Fruit fly (Drosophila melanogaster) whole organism, embryonic: ENCODE data around the gene GlcAT-P.

Source experiments
- Asciz ChIP-seq: fragments of 200-800 bp; sonication (Bioruptor generic); optimal IDR thresholded peaks from 2 replicates; lab custom pipeline; 2017; ENCODE audit warnings: missing biosample characterization, mild to moderate bottlenecking, missing genetic modification characterization, missing genetic modification reagents
- CG10209 ChIP-seq: fragments of 200-800 bp; sonication (Bioruptor generic); optimal IDR thresholded peaks from 3 replicates; lab custom pipeline; 2017; ENCODE audit warnings: missing biosample characterization, mild to moderate bottlenecking, missing genetic modification characterization, missing genetic modification reagents
- CG10274 ChIP-seq: fragments of 200-800 bp; sonication (Bioruptor generic); optimal IDR thresholded peaks from 3 replicates; lab custom pipeline; 2017; ENCODE audit warnings: missing biosample characterization, mild to moderate bottlenecking, missing genetic modification characterization
- CG10321 ChIP-seq: fragments of 200-800 bp; sonication (Bioruptor generic); IDR thresholded peaks from 2 replicates; pipeline ENCODE4 v1.3.6; 2022; ENCODE audit warnings: missing biosample characterization, missing genetic modification characterization
- CG11085 ChIP-seq: fragments of 200-800 bp; sonication (Bioruptor generic); IDR thresholded peaks from 2 replicates; pipeline ENCODE4 v1.3.6; 2022; ENCODE audit warnings: missing biosample characterization, missing genetic modification characterization
- CG11398 ChIP-seq: fragments of 200-800 bp; sonication (Bioruptor generic); optimal IDR thresholded peaks from 2 replicates; lab custom pipeline; 2016; ENCODE audit warnings: missing biosample characterization, missing genetic modification characterization
- CG13296 ChIP-seq: fragments of 200-800 bp; sonication (Bioruptor generic); optimal IDR thresholded peaks from 3 replicates; lab custom pipeline; 2018; ENCODE audit warnings: missing biosample characterization, mild to moderate bottlenecking, missing genetic modification characterization
- CG14014 ChIP-seq: fragments of 200-800 bp; sonication (Bioruptor generic); IDR thresholded peaks from 2 replicates; pipeline ENCODE4 v1.3.6; 2022; ENCODE audit warnings: missing biosample characterization, missing genetic modification characterization
- CG16779 ChIP-seq: fragments of 200-800 bp; sonication (Bioruptor generic); IDR thresholded peaks from 2 replicates; pipeline ENCODE4 v1.3.6; 2022; ENCODE audit warnings: missing biosample characterization, missing genetic modification characterization
- CG3065 ChIP-seq: fragments of 200-800 bp; sonication (Bioruptor generic); optimal IDR thresholded peaks from 2 replicates; lab custom pipeline; 2016; ENCODE audit warnings: missing biosample characterization, missing genetic modification characterization
- CG8944 ChIP-seq: fragments of 200-800 bp; sonication (Bioruptor generic); optimal IDR thresholded peaks from 3 replicates; lab custom pipeline; 2016; ENCODE audit warnings: missing biosample characterization, missing genetic modification characterization
- CG9797 ChIP-seq: fragments of 200-800 bp; sonication (Bioruptor generic); optimal IDR thresholded peaks from 3 replicates; lab custom pipeline; 2018; ENCODE audit warnings: missing biosample characterization, mild to moderate bottlenecking, missing genetic modification characterization
- CHES-1-like ChIP-seq: fragments of 200-800 bp; sonication (Bioruptor generic); optimal IDR thresholded peaks from 2 replicates; lab custom pipeline; 2016; ENCODE audit warnings: missing biosample characterization, missing genetic modification characterization
- D ChIP-seq, 2 experiments: fragments of 200-800 bp in 1 of 2; fragments of >200 bp in 1 of 2; sonication (Bioruptor generic) in 1 of 2; optimal IDR thresholded peaks; 2 replicates in 1 of 2; 3 replicates in 1 of 2; lab custom pipeline; 2017; ENCODE audit warnings: mild to moderate bottlenecking in 1 of 2, missing biosample characterization in 1 of 2, missing genetic modification characterization in 1 of 2, missing genetic modification reagents in 1 of 2
- E2f2 ChIP-seq: fragments of 200-800 bp; sonication (Bioruptor generic); IDR thresholded peaks from 2 replicates; pipeline ENCODE4 v1.3.6; 2022; ENCODE audit warnings: missing biosample characterization, missing genetic modification characterization
- H15 ChIP-seq: fragments of 200-800 bp; sonication (Bioruptor generic); IDR thresholded peaks from 3 replicates; pipeline ENCODE4 v1.3.6; 2022; ENCODE audit warnings: missing biosample characterization, missing genetic modification characterization
- HLH4C ChIP-seq: fragments of 200-800 bp; sonication (Bioruptor generic); IDR thresholded peaks from 3 replicates; pipeline ENCODE4 v1.3.6; 2022; ENCODE audit warnings: missing biosample characterization, missing genetic modification characterization; ENCODE audit not compliant: partially characterized antibody
- Hr3 ChIP-seq: fragments of 200-800 bp; sonication (Bioruptor generic); optimal IDR thresholded peaks from 3 replicates; lab custom pipeline; 2016; ENCODE audit warnings: missing biosample characterization, missing genetic modification characterization
- Hsf ChIP-seq: fragments of 200-800 bp; sonication (Bioruptor generic); optimal IDR thresholded peaks from 3 replicates; lab custom pipeline; 2016; ENCODE audit warnings: missing biosample characterization, missing genetic modification characterization
- Neu2 ChIP-seq: fragments of 200-800 bp; sonication (Bioruptor generic); optimal IDR thresholded peaks from 3 replicates; lab custom pipeline; 2016; ENCODE audit warnings: missing biosample characterization, missing genetic modification characterization, borderline replicate concordance
- Oli ChIP-seq: fragments of 200-800 bp; sonication (Bioruptor generic); optimal IDR thresholded peaks from 2 replicates; lab custom pipeline; 2018; ENCODE audit warnings: missing biosample characterization, mild to moderate bottlenecking, missing genetic modification characterization, moderate library complexity
- PHDP ChIP-seq: fragments of 200-800 bp; sonication (Bioruptor generic); optimal IDR thresholded peaks from 3 replicates; lab custom pipeline; 2018; ENCODE audit warnings: missing biosample characterization, mild to moderate bottlenecking, missing genetic modification characterization, moderate library complexity
- Ssrp ChIP-seq: fragments of 200-800 bp; sonication (Bioruptor generic); optimal IDR thresholded peaks from 2 replicates; lab custom pipeline; 2018; ENCODE audit warnings: missing biosample characterization, mild to moderate bottlenecking, missing genetic modification characterization, moderate library complexity
- bbx ChIP-seq: fragments of 200-800 bp; sonication (Bioruptor generic); IDR thresholded peaks from 2 replicates; pipeline ENCODE4 v1.3.6; 2022; ENCODE audit warnings: missing biosample characterization, missing genetic modification characterization; ENCODE audit not compliant: partially characterized antibody
- bigmax ChIP-seq: fragments of 200-800 bp; sonication (Bioruptor generic); optimal IDR thresholded peaks from 2 replicates; lab custom pipeline; 2018; ENCODE audit warnings: missing biosample characterization, mild to moderate bottlenecking, missing genetic modification characterization
- bowl ChIP-seq: fragments of 200-800 bp; sonication (Bioruptor generic); IDR thresholded peaks from 2 replicates; pipeline ENCODE4 v1.3.6; 2022; ENCODE audit warnings: missing biosample characterization, missing genetic modification characterization
- da ChIP-seq: fragments of 200-800 bp; sonication (Bioruptor generic); optimal IDR thresholded peaks from 2 replicates; lab custom pipeline; 2016; ENCODE audit warnings: missing biosample characterization, missing genetic modification characterization
- danr ChIP-seq: fragments of 200-800 bp; sonication (Bioruptor generic); IDR thresholded peaks from 2 replicates; pipeline ENCODE4 v1.3.6; 2022; ENCODE audit warnings: missing biosample characterization, missing genetic modification characterization
- eyg ChIP-seq: fragments of 200-800 bp; sonication (Bioruptor generic); optimal IDR thresholded peaks from 3 replicates; lab custom pipeline; 2016; ENCODE audit warnings: missing biosample characterization, missing genetic modification characterization
- jing ChIP-seq: fragments of 200-800 bp; sonication (Bioruptor generic); optimal IDR thresholded peaks from 2 replicates; lab custom pipeline; 2018; ENCODE audit warnings: missing biosample characterization, mild to moderate bottlenecking, missing genetic modification characterization
- jumu ChIP-seq: fragments of 200-800 bp; sonication (Bioruptor generic); optimal IDR thresholded peaks from 3 replicates; lab custom pipeline; 2016; ENCODE audit warnings: missing biosample characterization, missing genetic modification characterization
- kah ChIP-seq: fragments of 200-800 bp; sonication (Bioruptor generic); optimal IDR thresholded peaks from 2 replicates; lab custom pipeline; 2018; ENCODE audit warnings: missing biosample characterization, mild to moderate bottlenecking, missing genetic modification characterization
- kay ChIP-seq: fragments of 200-800 bp; sonication (Bioruptor generic); optimal IDR thresholded peaks from 2 replicates; lab custom pipeline; 2016; ENCODE audit warnings: missing biosample characterization, missing genetic modification characterization
- klu ChIP-seq: fragments of 200-800 bp; sonication (Bioruptor generic); IDR thresholded peaks from 2 replicates; pipeline ENCODE4 v1.3.6; 2022; ENCODE audit warnings: missing biosample characterization, missing genetic modification characterization
- kni ChIP-seq: fragments of 200-800 bp; sonication (Bioruptor generic); optimal IDR thresholded peaks from 3 replicates; lab custom pipeline; 2017; ENCODE audit warnings: mild to moderate bottlenecking, missing biosample characterization, missing genetic modification reagents, missing genetic modification characterization
- lmd ChIP-seq: fragments of 200-800 bp; sonication (Bioruptor generic); IDR thresholded peaks from 2 replicates; pipeline ENCODE4 v1.3.6; 2022; ENCODE audit warnings: missing biosample characterization, missing genetic modification characterization
- mld ChIP-seq: fragments of 200-800 bp; sonication (Bioruptor generic); IDR thresholded peaks from 3 replicates; pipeline ENCODE4 v1.3.6; 2022; ENCODE audit warnings: missing biosample characterization, missing genetic modification characterization; ENCODE audit not compliant: partially characterized antibody
- nerfin-2 ChIP-seq: fragments of 200-800 bp; sonication (Bioruptor generic); IDR thresholded peaks from 2 replicates; pipeline ENCODE4 v1.3.6; 2022; ENCODE audit warnings: missing biosample characterization, missing genetic modification characterization; ENCODE audit not compliant: partially characterized antibody
- psq ChIP-seq: fragments of 200-800 bp; sonication (Bioruptor generic); optimal IDR thresholded peaks from 2 replicates; lab custom pipeline; 2017; ENCODE audit warnings: missing biosample characterization, missing genetic modification characterization
- row ChIP-seq: fragments of 200-800 bp; sonication (Bioruptor generic); IDR thresholded peaks from 3 replicates; pipeline ENCODE4 v1.3.6; 2022; ENCODE audit warnings: missing biosample characterization, missing genetic modification characterization
- sd ChIP-seq: fragments of 200-800 bp; sonication (Bioruptor generic); optimal IDR thresholded peaks from 3 replicates; lab custom pipeline; 2018; ENCODE audit warnings: missing biosample characterization, mild to moderate bottlenecking, missing genetic modification characterization, moderate library complexity
- sens ChIP-seq: fragments of 200-800 bp; sonication (Bioruptor generic); peaks from one replicate; lab custom pipeline; 2016; ENCODE audit warnings: missing biosample characterization, missing genetic modification characterization
- seq ChIP-seq: fragments of 200-800 bp; sonication (Bioruptor generic); IDR thresholded peaks from 2 replicates; pipeline ENCODE4 v1.3.6; 2022; ENCODE audit warnings: missing biosample characterization, missing genetic modification characterization
- tin ChIP-seq: fragments of 200-800 bp; sonication (Bioruptor generic); optimal IDR thresholded peaks from 3 replicates; lab custom pipeline; 2016; ENCODE audit warnings: missing biosample characterization, missing genetic modification characterization
- trh ChIP-seq: fragments of 200-800 bp; sonication (Bioruptor generic); optimal IDR thresholded peaks from 2 replicates; lab custom pipeline; 2016; ENCODE audit warnings: missing biosample characterization, missing genetic modification characterization
- twi ChIP-seq: fragments of 200-800 bp; optimal IDR thresholded peaks from 2 replicates; lab custom pipeline; 2019; ENCODE audit warnings: missing biosample characterization, mild to moderate bottlenecking, missing genetic modification characterization, moderate library complexity
- tx ChIP-seq: fragments of 200-800 bp; sonication (Bioruptor generic); optimal IDR thresholded peaks from 2 replicates; lab custom pipeline; 2016; ENCODE audit warnings: missing biosample characterization, missing genetic modification characterization
- usp ChIP-seq: fragments of >200 bp; optimal IDR thresholded peaks from 2 replicates; lab custom pipeline; 2017; ENCODE audit warnings: missing biosample characterization, missing genetic modification characterization
- wdn ChIP-seq: fragments of 200-800 bp; sonication (Bioruptor generic); IDR thresholded peaks from 2 replicates; pipeline ENCODE4 v1.3.6; 2022; ENCODE audit warnings: missing biosample characterization, missing genetic modification characterization

GlcAT-P gene

dm6 chr3L:11197291-11198021, at the start of gene GlcAT-P (continued):
- no peak; the same call in 1 of the 2 replicates for TF ChIP-seq bbx (GFP tag; lab: Robert Waterston, UW)
- no peak for TF ChIP-seq tx
- peak; percentile 18 for TF ChIP-seq sd (tag; lab: Kevin White, UChicago)
- TF ChIP-seq kah, result peak; percentile 40
- peak; percentile 90 for TF ChIP-seq row (GFP tag; lab: Robert Waterston, UW)
- no peak for TF ChIP-seq wdn (GFP tag; lab: Robert Waterston, UW)
- no peak for TF ChIP-seq kni (GFP tag; lab: Kevin White, UChicago)
- peak; percentile 44 for TF ChIP-seq tin
- no peak for TF ChIP-seq CG10321 (GFP tag; lab: Robert Waterston, UW)
- TF ChIP-seq D (optimal IDR thresholded peaks at IDR 0.05; lab: Kevin White, UChicago), result no peak
- peak; percentile 35 for TF ChIP-seq D (GFP tag; optimal IDR thresholded peaks at IDR 0.05; lab: Kevin White, UChicago)
- TF ChIP-seq seq (GFP tag; lab: Robert Waterston, UW), result peak; percentile 55; the same call in 1 of the 2 replicates
- peak; percentile 24 for TF ChIP-seq kay (GFP tag; lab: Kevin White, UChicago)
- TF ChIP-seq trh (GFP tag; lab: Kevin White, UChicago), result peak; percentile 40
- TF ChIP-seq H15 (GFP tag; lab: Robert Waterston, UW), result no peak
- TF ChIP-seq mld, result no peak
- no peak for TF ChIP-seq jing (GFP tag; lab: Kevin White, UChicago)
- no peak for TF ChIP-seq CG16779
- no peak for TF ChIP-seq psq (GFP tag; lab: Kevin White, UChicago)
- TF ChIP-seq bigmax (GFP tag; lab: Kevin White, UChicago), result no peak
- TF ChIP-seq sens (GFP tag; lab: Kevin White, UChicago), result no peak
- TF ChIP-seq CHES-1-like (GFP tag; lab: Kevin White, UChicago), result no peak
- peak; percentile 48 for TF ChIP-seq twi (tag; lab: Kevin White, UChicago)
- peak; percentile 9 for TF ChIP-seq Hsf (GFP tag; lab: Kevin White, UChicago)
- peak; percentile 75 for TF ChIP-seq CG10209
- no peak for TF ChIP-seq da (GFP tag; lab: Kevin White, UChicago)
- peak; percentile 63 for TF ChIP-seq Oli (tag; lab: Kevin White, UChicago)
- TF ChIP-seq nerfin-2, result no peak
- TF ChIP-seq eyg (GFP tag; lab: Kevin White, UChicago), result no peak
- TF ChIP-seq jumu (GFP tag; lab: Kevin White, UChicago), result no peak
- no peak for TF ChIP-seq CG3065 (GFP tag; lab: Kevin White, UChicago)
- peak; percentile 57 for TF ChIP-seq Hr3 (GFP tag; lab: Kevin White, UChicago)
- 0 out of 2 replicates have a peak, but pooled peaks have one; percentile 36 for TF ChIP-seq CG11085 (GFP tag; lab: Robert Waterston, UW)
- no peak for TF ChIP-seq CG9797 (GFP tag; lab: Kevin White, UChicago)
- TF ChIP-seq lmd (GFP tag; lab: Robert Waterston, UW), result peak; percentile 53; the same call in 1 of the 2 replicates
- TF ChIP-seq Asciz, result peak; percentile 40
- TF ChIP-seq CG14014 (GFP tag; lab: Robert Waterston, UW), result peak; percentile 76
- TF ChIP-seq CG10274 (GFP tag; lab: Kevin White, UChicago), result no peak
- no peak for TF ChIP-seq HLH4C
- TF ChIP-seq usp (GFP tag; lab: Kevin White, UChicago), result no peak
- peak; percentile 61; the same call in 1 of the 2 replicates for TF ChIP-seq klu (GFP tag; lab: Robert Waterston, UW)
- TF ChIP-seq bowl (GFP tag; lab: Robert Waterston, UW), result peak; percentile 32; the same call in 1 of the 2 replicates
- no peak for TF ChIP-seq CG8944 (GFP tag; lab: Kevin White, UChicago)
- TF ChIP-seq Neu2 (GFP tag; lab: Kevin White, UChicago), result no peak
- TF ChIP-seq E2f2, result peak; percentile 50; the same call in 1 of the 2 replicates
- no peak; the same call in 1 of the 2 replicates for TF ChIP-seq danr
- TF ChIP-seq Ssrp (tag; lab: Kevin White, UChicago), result peak; percentile 66
- peak; percentile 75 for TF ChIP-seq CG13296 (GFP tag; lab: Kevin White, UChicago)
- TF ChIP-seq CG11398, result no peak
- peak; percentile 83 for TF ChIP-seq PHDP
